Fruit fly (Drosophila melanogaster) Kc167 (cell line): ENCODE data around the gene Fum4.

Experiments used
- Myc ChIP-seq: fragments of >200 bp; optimal IDR thresholded peaks from 2 replicates; lab custom pipeline; 2017; ENCODE audit warnings: missing external identifiers
- Sin3A ChIP-seq: fragments of >200 bp; optimal IDR thresholded peaks from 2 replicates; lab custom pipeline; 2018; ENCODE audit warnings: missing external identifiers
- h ChIP-seq: fragments of >200 bp; optimal IDR thresholded peaks from 3 replicates; lab custom pipeline; 2018; ENCODE audit warnings: missing external identifiers
- insv ChIP-seq: fragments of >200 bp; optimal IDR thresholded peaks from 3 replicates; lab custom pipeline; 2018; ENCODE audit warnings: missing external identifiers
- psq ChIP-seq: fragments of >200 bp; optimal IDR thresholded peaks from 2 replicates; lab custom pipeline; 2017; ENCODE audit warnings: missing external identifiers
- ttk ChIP-seq: sonication (Bioruptor generic); optimal IDR thresholded peaks from 2 replicates; lab custom pipeline; 2017; ENCODE audit warnings: missing external identifiers

The Fum4 gene

dm6 chr2L:10200847-10201246, 9.6 kb upstream of the Fum4 start, which contains the start of the genes Ripalpha and RpL7:
Gene Ripalpha, minus strand, starts transcription at chr2L:10200974.
Gene RpL7, plus strand, starts transcription at chr2L:10201004.
- TF ChIP-seq h (lab: Kevin White, UChicago) (no peak), psq (lab: Kevin White, UChicago) (no peak), ttk (lab: Kevin White, UChicago) (no peak), Myc (lab: Kevin White, UChicago) (no peak)

- TF ChIP-seq insv (lab: Kevin White, UChicago), result no peak
- TF ChIP-seq ttk (lab: Kevin White, UChicago), result no peak
- TF ChIP-seq psq (lab: Kevin White, UChicago), result no peak
- TF ChIP-seq Myc (lab: Kevin White, UChicago), result no peak
- TF ChIP-seq h (lab: Kevin White, UChicago), result no peak
- TF ChIP-seq Sin3A (lab: Kevin White, UChicago), result no peak
Observed at dm6 chr2L:10198911-10199310, 7.6 kb upstream of the Fum4 start, which contains the start of gene Sur. Gene Sur, minus strand, starts transcription at chr2L:10199117.

dm6 chr2L:10180182-10180779, 11.0 kb downstream of the Fum4 start, which contains the start of gene CG44153:
Gene CG44153, minus strand, starts transcription at chr2L:10180256.
- TF ChIP-seq h (lab: Kevin White, UChicago) (no peak), ttk (lab: Kevin White, UChicago) (no peak), insv (lab: Kevin White, UChicago) (no peak), Myc (lab: Kevin White, UChicago) (no peak), psq (lab: Kevin White, UChicago) (no peak), Sin3A (lab: Kevin White, UChicago) (no peak)

- no peak for TF ChIP-seq h (lab: Kevin White, UChicago)
- TF ChIP-seq psq (lab: Kevin White, UChicago), result no peak
- TF ChIP-seq insv (lab: Kevin White, UChicago), result no peak
- TF ChIP-seq Sin3A (lab: Kevin White, UChicago), result no peak
- TF ChIP-seq ttk (lab: Kevin White, UChicago), result no peak
- no peak for TF ChIP-seq Myc (lab: Kevin White, UChicago)
Observed at dm6 chr2L:10172402-10172801, 18.9 kb downstream of the Fum4 start, which contains the start of gene CG13137. Gene CG13137, plus strand, starts transcription at chr2L:10172702.

- TF ChIP-seq ttk (lab: Kevin White, UChicago), result no peak
- no peak for TF ChIP-seq insv (lab: Kevin White, UChicago)
- no peak for TF ChIP-seq Myc (lab: Kevin White, UChicago)
- no peak for TF ChIP-seq psq (lab: Kevin White, UChicago)
- no peak for TF ChIP-seq h (lab: Kevin White, UChicago)
- no peak for TF ChIP-seq Sin3A (lab: Kevin White, UChicago)
Observed at dm6 chr2L:10154395-10154794, 36.9 kb downstream of the Fum4 start.

- no peak for TF ChIP-seq insv (lab: Kevin White, UChicago)
- TF ChIP-seq Sin3A (lab: Kevin White, UChicago), result no peak
- TF ChIP-seq psq (lab: Kevin White, UChicago), result no peak
- no peak for TF ChIP-seq h (lab: Kevin White, UChicago)
- TF ChIP-seq Myc (lab: Kevin White, UChicago), result no peak
- TF ChIP-seq ttk (lab: Kevin White, UChicago), result no peak
Observed at dm6 chr2L:10146723-10147475, 44.4 kb downstream of the Fum4 start.

- no peak for TF ChIP-seq Myc (lab: Kevin White, UChicago)
- no peak for TF ChIP-seq insv (lab: Kevin White, UChicago)
- no peak for TF ChIP-seq h (lab: Kevin White, UChicago)
- TF ChIP-seq psq (lab: Kevin White, UChicago), result no peak
Observed at dm6 chr2L:10145571-10145970, 45.7 kb downstream of the Fum4 start.

- TF ChIP-seq ttk (lab: Kevin White, UChicago) (no peak), Myc (lab: Kevin White, UChicago) (no peak), psq (lab: Kevin White, UChicago) (no peak), Sin3A (lab: Kevin White, UChicago) (no peak), insv (lab: Kevin White, UChicago) (no peak), h (lab: Kevin White, UChicago) (no peak)
Observed at dm6 chr2L:10144236-10144953, 46.9 kb downstream of the Fum4 start, which contains the start of gene CG4839. Gene CG4839, plus strand, starts transcription at chr2L:10144776.

dm6 chr2L:10143334-10143733, 48.0 kb downstream of the Fum4 start:
- no peak for TF ChIP-seq insv (lab: Kevin White, UChicago)
- TF ChIP-seq ttk (lab: Kevin White, UChicago), result no peak
- TF ChIP-seq Sin3A (lab: Kevin White, UChicago), result no peak
- no peak for TF ChIP-seq h (lab: Kevin White, UChicago)
- TF ChIP-seq psq (lab: Kevin White, UChicago), result no peak
- TF ChIP-seq Myc (lab: Kevin White, UChicago), result no peak
